Worm (Caenorhabditis elegans) whole organism, mixed stage, embryonic: Measurements from ENCODE around the gene srw-140.

ENCODE experiments used
- blmp-1 ChIP-seq: fragments of 150-350 bp; optimal IDR thresholded peaks from 2 replicates; lab custom pipeline; 2014; ENCODE audit warnings: missing biosample characterization, missing genetic modification characterization
- ceh-83 ChIP-seq: fragments of 200-800 bp; sonication (Bioruptor generic); optimal IDR thresholded peaks from 2 replicates; lab custom pipeline; 2018; ENCODE audit warnings: mild to moderate bottlenecking, missing genetic modification characterization, missing compliant biosample characterization
- drap-1 ChIP-seq: fragments of 200-800 bp; sonication (Bioruptor generic); optimal IDR thresholded peaks from 3 replicates; lab custom pipeline; 2018; ENCODE audit warnings: mild to moderate bottlenecking, missing genetic modification characterization, missing compliant biosample characterization
- elt-1 ChIP-seq: sonication (generic microtip); optimal IDR thresholded peaks from 2 replicates; lab custom pipeline; 2017; ENCODE audit warnings: missing genetic modification characterization, mild to moderate bottlenecking, missing compliant biosample characterization, antibody characterized with exemption, moderate library complexity, borderline replicate concordance; ENCODE audit not compliant: insufficient read depth
- elt-3 ChIP-seq: fragments of 150-350 bp; optimal IDR thresholded peaks from 2 replicates; lab custom pipeline; 2014; ENCODE audit warnings: missing biosample characterization, missing genetic modification characterization
- nhr-12 ChIP-seq: fragments of 150-350 bp; optimal IDR thresholded peaks from 2 replicates; lab custom pipeline; 2014; ENCODE audit warnings: missing biosample characterization, missing genetic modification characterization
- nhr-28 ChIP-seq: fragments of 150-350 bp; optimal IDR thresholded peaks from 2 replicates; lab custom pipeline; 2014; ENCODE audit warnings: missing biosample characterization, missing genetic modification characterization
- snpc-4 ChIP-seq: fragments of 150-350 bp; optimal IDR thresholded peaks from 2 replicates; lab custom pipeline; 2014; ENCODE audit warnings: missing biosample characterization, missing genetic modification characterization
- unc-62 ChIP-seq: fragments of 150-350 bp; optimal IDR thresholded peaks from 2 replicates; lab custom pipeline; 2014; ENCODE audit warnings: missing biosample characterization, missing genetic modification reagents, missing genetic modification characterization

ce11 chrV:5169586-5169985 is 4.1 kb downstream of the srw-140 start, which contains the start of gene srt-64:
- no peak for TF ChIP-seq nhr-12 (tag; lab: Kevin White, UChicago)
- no peak for TF ChIP-seq elt-3 (tag; lab: Kevin White, UChicago)
- no peak for TF ChIP-seq drap-1
- TF ChIP-seq blmp-1 (tag; lab: Kevin White, UChicago) = no peak
- no peak for TF ChIP-seq nhr-28 (tag; lab: Kevin White, UChicago)
- no peak for TF ChIP-seq ceh-83
- no peak for TF ChIP-seq elt-1 (tag; lab: Kevin White, UChicago)
- TF ChIP-seq unc-62 (GFP tag; lab: Kevin White, UChicago) = no peak
- no peak for TF ChIP-seq snpc-4 (tag; lab: Kevin White, UChicago)
